Worm (Caenorhabditis elegans) whole organism, young adult: ENCODE measurements around the gene Y38C1AA.1.

ENCODE experiments used
- B0261.1 ChIP-seq: sonication (generic microtip); optimal IDR thresholded peaks from 2 replicates; lab custom pipeline; 2016; ENCODE audit warnings: mild to moderate bottlenecking, missing genetic modification characterization, moderate library complexity, missing compliant biosample characterization
- D2030.7 ChIP-seq: fragments of 200-800 bp; sonication (Bioruptor generic); IDR thresholded peaks from 2 replicates; pipeline ENCODE4 v1.3.6; 2022; ENCODE audit warnings: missing genetic modification reagents, missing genetic modification characterization, missing compliant biosample characterization
- F22D6.2 ChIP-seq: sonication (generic microtip); optimal IDR thresholded peaks from 2 replicates; lab custom pipeline; 2016; ENCODE audit warnings: mild to moderate bottlenecking, missing genetic modification characterization, missing compliant biosample characterization
- F23B12.7 ChIP-seq: sonication (generic microtip); optimal IDR thresholded peaks from 2 replicates; lab custom pipeline; 2017; ENCODE audit warnings: missing genetic modification characterization, mild to moderate bottlenecking, missing compliant biosample characterization, antibody characterized with exemption, moderate library complexity; ENCODE audit not compliant: insufficient read depth
- F49E8.2 ChIP-seq: sonication (generic microtip); optimal IDR thresholded peaks from 3 replicates; lab custom pipeline; 2017; ENCODE audit warnings: missing genetic modification characterization, mild to moderate bottlenecking, missing compliant biosample characterization, antibody characterized with exemption, moderate library complexity; ENCODE audit not compliant: insufficient read depth
- F57C9.4 ChIP-seq: sonication (generic microtip); optimal IDR thresholded peaks from 2 replicates; lab custom pipeline; 2017; ENCODE audit warnings: mild to moderate bottlenecking, missing genetic modification characterization, missing compliant biosample characterization
- K12H6.12 ChIP-seq: fragments of 200-800 bp; sonication (Bioruptor generic); optimal IDR thresholded peaks from 2 replicates; lab custom pipeline; 2018; ENCODE audit warnings: mild to moderate bottlenecking, missing genetic modification characterization, missing compliant biosample characterization
- ZK185.1 ChIP-seq: sonication (generic microtip); optimal IDR thresholded peaks from 2 replicates; lab custom pipeline; 2016; ENCODE audit warnings: mild to moderate bottlenecking, missing genetic modification characterization, missing compliant biosample characterization; ENCODE audit not compliant: poor library complexity, severe bottlenecking
- athp-1 ChIP-seq: sonication (generic microtip); optimal IDR thresholded peaks from 2 replicates; lab custom pipeline; 2017; ENCODE audit warnings: mild to moderate bottlenecking, missing genetic modification characterization, missing compliant biosample characterization
- attf-5 ChIP-seq: fragments of 200-800 bp; sonication (Bioruptor generic); optimal IDR thresholded peaks from 2 replicates; lab custom pipeline; 2018; ENCODE audit warnings: mild to moderate bottlenecking, missing genetic modification characterization, missing compliant biosample characterization
- cebp-1 ChIP-seq, 2 experiments: fragments of 200-800 bp in 1 of 2; sonication (Bioruptor generic) in 1 of 2; sonication (generic microtip) in 1 of 2; IDR thresholded peaks in 1 of 2; optimal IDR thresholded peaks in 1 of 2; 2 replicates each; pipeline versions ENCODE4 v1.3.6 to Lab custom; 2017 to 2022; ENCODE audit warnings: missing compliant biosample characterization in 2 of 2, missing genetic modification characterization in 2 of 2, mild to moderate bottlenecking in 1 of 2, missing genetic modification reagents in 1 of 2, moderate library complexity in 1 of 2
- ceh-100 ChIP-seq: fragments of 200-800 bp; sonication (Bioruptor generic); IDR thresholded peaks from 2 replicates; pipeline ENCODE4 v1.3.6; 2022; ENCODE audit warnings: missing genetic modification reagents, missing genetic modification characterization, missing compliant biosample characterization
- ceh-27 ChIP-seq: fragments of 200-800 bp; sonication (Bioruptor generic); optimal IDR thresholded peaks from 2 replicates; lab custom pipeline; 2018; ENCODE audit warnings: mild to moderate bottlenecking, missing genetic modification characterization, moderate library complexity, missing compliant biosample characterization
- ceh-58 ChIP-seq: fragments of 200-800 bp; sonication (Bioruptor generic); IDR thresholded peaks from 2 replicates; pipeline ENCODE4 v1.3.6; 2022; ENCODE audit warnings: missing genetic modification characterization, missing compliant biosample characterization
- ceh-91 ChIP-seq: fragments of 200-800 bp; sonication (Bioruptor generic); IDR thresholded peaks from 2 replicates; pipeline ENCODE4 v1.3.6; 2022; ENCODE audit warnings: missing genetic modification reagents, missing genetic modification characterization, missing compliant biosample characterization
- chd-7 ChIP-seq: sonication (generic microtip); optimal IDR thresholded peaks from 2 replicates; lab custom pipeline; 2016; ENCODE audit warnings: mild to moderate bottlenecking, missing genetic modification characterization, moderate library complexity, missing compliant biosample characterization
- dpl-1 ChIP-seq: fragments of 150-350 bp; optimal IDR thresholded peaks from 2 replicates; lab custom pipeline; 2014; ENCODE audit warnings: missing biosample characterization, missing genetic modification reagents, missing genetic modification characterization
- efl-1 ChIP-seq: fragments of 150-350 bp; optimal IDR thresholded peaks from 2 replicates; lab custom pipeline; 2014; ENCODE audit warnings: missing biosample characterization, missing genetic modification reagents, missing genetic modification characterization
- ekl-4 ChIP-seq: fragments of 200-800 bp; sonication (Bioruptor generic); IDR thresholded peaks from 2 replicates; pipeline ENCODE4 v1.3.6; 2022; ENCODE audit warnings: missing genetic modification reagents, missing genetic modification characterization, missing compliant biosample characterization
- hmg-1.2 ChIP-seq: fragments of 200-800 bp; sonication (Bioruptor generic); IDR thresholded peaks from 2 replicates; pipeline ENCODE4 v1.3.6; 2022; ENCODE audit warnings: missing genetic modification reagents, missing genetic modification characterization, missing compliant biosample characterization
- hrde-1 ChIP-seq: sonication (generic microtip); optimal IDR thresholded peaks from 2 replicates; lab custom pipeline; 2016; ENCODE audit warnings: missing genetic modification characterization, mild to moderate bottlenecking, missing compliant biosample characterization, moderate library complexity, missing genotype, missing genetic modification reagents, borderline replicate concordance
- lin-35 ChIP-seq, 3 experiments: fragments of 150-350 bp in 2 of 3; sonication (generic microtip) in 1 of 3; optimal IDR thresholded peaks; 2 replicates each; lab custom pipeline; 2014 to 2018; ENCODE audit warnings: missing biosample characterization in 3 of 3, missing genetic modification characterization in 3 of 3, missing genetic modification reagents in 3 of 3
- lin-40 ChIP-seq: sonication (generic microtip); optimal IDR thresholded peaks from 2 replicates; lab custom pipeline; 2016; ENCODE audit warnings: missing genetic modification characterization, mild to moderate bottlenecking, missing compliant biosample characterization, missing genotype, missing genetic modification reagents
- lin-54 ChIP-seq: fragments of 200-800 bp; sonication (Bioruptor generic); optimal IDR thresholded peaks from 2 replicates; lab custom pipeline; 2018; ENCODE audit warnings: mild to moderate bottlenecking, missing genetic modification characterization, missing compliant biosample characterization
- lsy-27 ChIP-seq: sonication (generic microtip); optimal IDR thresholded peaks from 2 replicates; lab custom pipeline; 2017; ENCODE audit warnings: missing genetic modification characterization, mild to moderate bottlenecking, missing compliant biosample characterization, antibody characterized with exemption, missing genotype, borderline replicate concordance; ENCODE audit not compliant: insufficient read depth
- madf-3 ChIP-seq: fragments of 200-800 bp; sonication (Bioruptor generic); IDR thresholded peaks from 2 replicates; pipeline ENCODE4 v1.3.6; 2022; ENCODE audit warnings: missing genetic modification reagents, missing genetic modification characterization, missing compliant biosample characterization
- mcd-1 ChIP-seq: fragments of 200-800 bp; sonication (Bioruptor generic); IDR thresholded peaks from 2 replicates; pipeline ENCODE4 v1.3.6; 2022; ENCODE audit warnings: missing genetic modification reagents, missing genetic modification characterization, missing compliant biosample characterization
- nfyb-1 ChIP-seq: fragments of 200-800 bp; sonication (Bioruptor generic); IDR thresholded peaks from 2 replicates; pipeline ENCODE4 v1.3.6; 2022; ENCODE audit warnings: missing genetic modification reagents, missing genetic modification characterization, missing compliant biosample characterization
- nhr-27 ChIP-seq: fragments of 200-800 bp; sonication (Bioruptor generic); optimal IDR thresholded peaks from 2 replicates; lab custom pipeline; 2018; ENCODE audit warnings: mild to moderate bottlenecking, missing genetic modification characterization, moderate library complexity, missing compliant biosample characterization
- rcor-1 ChIP-seq: fragments of 200-800 bp; sonication (Bioruptor generic); IDR thresholded peaks from 2 replicates; pipeline ENCODE4 v1.3.6; 2022; ENCODE audit warnings: missing genetic modification reagents, missing genetic modification characterization, missing compliant biosample characterization
- snpc-4 ChIP-seq, 5 experiments: fragments of 150-350 bp in 1 of 5; sonication (generic microtip) in 4 of 5; optimal IDR thresholded peaks; 2 replicates each; lab custom pipeline; 2014 to 2018; ENCODE audit warnings: missing genetic modification characterization in 5 of 5, missing biosample characterization in 3 of 5, antibody characterized with exemption in 2 of 5, mild to moderate bottlenecking in 2 of 5, missing compliant biosample characterization in 2 of 5, missing genotype in 2 of 5, moderate library complexity in 2 of 5, missing genetic modification reagents in 1 of 5
- tbp1 ChIP-seq: fragments of 200-800 bp; sonication (Bioruptor generic); optimal IDR thresholded peaks from 2 replicates; lab custom pipeline; 2018; ENCODE audit warnings: mild to moderate bottlenecking, missing genetic modification characterization, missing compliant biosample characterization
- unc-62 ChIP-seq: fragments of 150-350 bp; optimal IDR thresholded peaks from 2 replicates; lab custom pipeline; 2014; ENCODE audit warnings: missing biosample characterization, missing genetic modification reagents, missing genetic modification characterization
- xnd-1 ChIP-seq: sonication (generic microtip); optimal IDR thresholded peaks from 2 replicates; lab custom pipeline; 2016; ENCODE audit warnings: missing genotype, missing genetic modification reagents, missing genetic modification characterization, missing compliant biosample characterization
- zfh-2 ChIP-seq: fragments of 200-800 bp; sonication (Bioruptor generic); conservative IDR thresholded peaks from 2 replicates; pipeline ENCODE4 v1.3.6; 2022; ENCODE audit warnings: missing genetic modification reagents, missing genetic modification characterization, missing compliant biosample characterization
- ztf-26 ChIP-seq: sonication (generic microtip); optimal IDR thresholded peaks from 2 replicates; lab custom pipeline; 2017; ENCODE audit warnings: missing genetic modification characterization, missing compliant biosample characterization

Gene Y38C1AA.1

ce11 chrIV:255379-255857 is 47.4 kb downstream of the Y38C1AA.1 start, which contains the start of gene rcat-1:
rcat-1 (minus strand) TSS chrIV:255429.
- TF ChIP-seq F23B12.7 (tag; lab: Kevin White, UChicago) (peak; percentile 48), ceh-27 (peak; percentile 30), B0261.1 (tag; lab: Kevin White, UChicago) (no peak), F57C9.4 (no peak), ekl-4 (peak; percentile 68), D2030.7 (GFP tag; lab: Robert Waterston, UW) (peak; percentile 77), F49E8.2 (peak; percentile 5), mcd-1 (peak; percentile 90), hrde-1 (tag; lab: Kevin White, UChicago) (no peak), efl-1 (GFP tag; lab: Kevin White, UChicago) (peak; percentile 75), madf-3 (GFP tag; lab: Robert Waterston, UW) (peak; percentile 99), cebp-1 (GFP tag; IDR thresholded peaks at IDR 0.05; lab: Robert Waterston, UW) (no peak), cebp-1 (tag; optimal IDR thresholded peaks at IDR 0.05; lab: Kevin White, UChicago) (no peak), tbp1 (GFP tag; lab: Kevin White, UChicago) (peak; percentile 3), hmg-1.2 (peak; percentile 13; the same call in 1 of the 2 replicates), ceh-100 (peak; percentile 16; the same call in 1 of the 2 replicates), rcor-1 (peak; percentile 17; the same call in 1 of the 2 replicates), ceh-91 (GFP tag; lab: Robert Waterston, UW) (0 out of 2 replicates have a peak, but pooled peaks have one; percentile 44), ztf-26 (tag; lab: Kevin White, UChicago) (no peak), nhr-27 (tag; lab: Kevin White, UChicago) (no peak), lin-35 (GFP tag; optimal IDR thresholded peaks at IDR 0.05; lab: Kevin White, UChicago) (peak in 1 of 3 experiments; percentile 82), lsy-27 (no peak), lin-54 (peak; percentile 89), zfh-2 (no peak), xnd-1 (tag; lab: Kevin White, UChicago) (no peak), dpl-1 (GFP tag; lab: Kevin White, UChicago) (peak; percentile 71), nfyb-1 (GFP tag; lab: Robert Waterston, UW) (peak; percentile 47; the same call in 1 of the 2 replicates), attf-5 (GFP tag; lab: Kevin White, UChicago) (peak; percentile 77), lin-40 (tag; lab: Kevin White, UChicago) (peak; percentile 28), ceh-58 (no peak), unc-62 (GFP tag; lab: Kevin White, UChicago) (peak; percentile 47), athp-1 (tag; lab: Kevin White, UChicago) (peak; percentile 23), snpc-4 (GFP tag; optimal IDR thresholded peaks at IDR 0.05; lab: Kevin White, UChicago) (no peak), snpc-4 (tag; optimal IDR thresholded peaks at IDR 0.05; lab: Kevin White, UChicago) (peak in 1 of 4 experiments; percentile 45), chd-7 (tag; lab: Kevin White, UChicago) (no peak), F22D6.2 (tag; lab: Kevin White, UChicago) (no peak)

DNA sequence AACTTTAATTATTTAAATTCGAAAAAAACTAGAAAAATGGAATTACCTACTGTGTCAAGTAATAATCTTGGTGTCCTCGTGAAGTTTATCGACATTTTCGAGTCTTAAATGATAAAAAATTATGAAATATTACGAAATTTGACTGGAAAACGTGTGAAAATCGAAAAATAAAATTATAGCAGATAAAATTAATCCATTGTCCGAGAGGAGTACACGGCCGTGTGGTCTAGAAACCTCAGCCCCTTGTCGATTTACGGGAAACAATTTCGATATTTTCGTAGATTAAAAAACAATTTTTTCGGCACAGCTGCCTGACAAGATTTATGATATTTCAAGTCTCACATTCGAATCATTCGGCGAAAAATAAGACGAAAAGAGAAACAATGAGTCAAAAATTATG is 49.1 kb downstream of the Y38C1AA.1 start, which contains the start of gene R02D3.8:
TSS of gene R02D3.8 (minus strand) at position 109 of the 400 bp plus-strand sequence.
- TF ChIP-seq mcd-1 (0 out of 2 replicates have a peak, but pooled peaks have one; percentile 39), K12H6.12 (tag; lab: Kevin White, UChicago) (no peak), cebp-1 (GFP tag; IDR thresholded peaks at IDR 0.05; lab: Robert Waterston, UW) (no peak), cebp-1 (tag; optimal IDR thresholded peaks at IDR 0.05; lab: Kevin White, UChicago) (peak; percentile 56), attf-5 (GFP tag; lab: Kevin White, UChicago) (peak; percentile 17), ZK185.1 (tag; lab: Kevin White, UChicago) (peak; percentile 33)
